Fruit fly (Drosophila melanogaster) whole organism, embryonic: Measurements from ENCODE around the gene CNMa.
A peak's percentile ranks its signal among the peaks of the same experiment; 100 is the strongest.

Experiments
- Asciz ChIP-seq: fragments of 200-800 bp; sonication (Bioruptor generic); optimal IDR thresholded peaks from 2 replicates; lab custom pipeline; 2017; ENCODE audit warnings: missing biosample characterization, mild to moderate bottlenecking, missing genetic modification characterization, missing genetic modification reagents
- CG10267 ChIP-seq: fragments of 200-800 bp; sonication (Bioruptor generic); optimal IDR thresholded peaks from 2 replicates; lab custom pipeline; 2018; ENCODE audit warnings: missing biosample characterization, mild to moderate bottlenecking, missing genetic modification characterization, moderate library complexity
- CG11247 ChIP-seq: fragments of 200-800 bp; sonication (Bioruptor generic); IDR thresholded peaks from 2 replicates; pipeline ENCODE4 v1.3.6; 2022; ENCODE audit warnings: missing biosample characterization, missing genetic modification characterization
- CG12659 ChIP-seq: fragments of 200-800 bp; sonication (Bioruptor generic); optimal IDR thresholded peaks from 3 replicates; lab custom pipeline; 2017; ENCODE audit warnings: mild to moderate bottlenecking, missing biosample characterization, missing genetic modification reagents, missing genetic modification characterization
- CG14050 ChIP-seq: fragments of 200-800 bp; sonication (Bioruptor generic); IDR thresholded peaks from 3 replicates; pipeline ENCODE4 v1.3.6; 2022; ENCODE audit warnings: missing biosample characterization, missing genetic modification characterization
- CG17186 ChIP-seq: fragments of 200-800 bp; sonication (Bioruptor generic); optimal IDR thresholded peaks from 3 replicates; lab custom pipeline; 2017; ENCODE audit warnings: missing biosample characterization, missing genetic modification reagents, missing genetic modification characterization
- CG18476 ChIP-seq: fragments of 200-800 bp; sonication (Bioruptor generic); optimal IDR thresholded peaks from 2 replicates; lab custom pipeline; 2016; ENCODE audit warnings: missing biosample characterization, mild to moderate bottlenecking, missing genetic modification characterization
- CG2129 ChIP-seq: fragments of 200-800 bp; sonication (Bioruptor generic); IDR thresholded peaks from 2 replicates; pipeline ENCODE4 v1.3.6; 2022; ENCODE audit warnings: missing biosample characterization, missing genetic modification characterization; ENCODE audit not compliant: partially characterized antibody
- CG30020 ChIP-seq: fragments of 200-800 bp; optimal IDR thresholded peaks from 2 replicates; lab custom pipeline; 2019; ENCODE audit warnings: missing biosample characterization, mild to moderate bottlenecking, missing genetic modification characterization, moderate library complexity
- CG30403 ChIP-seq: fragments of 200-800 bp; sonication (Bioruptor generic); optimal IDR thresholded peaks from 3 replicates; lab custom pipeline; 2016; ENCODE audit warnings: missing biosample characterization, missing genetic modification characterization
- CG34224 ChIP-seq: fragments of 200-800 bp; sonication (Bioruptor generic); IDR thresholded peaks from 3 replicates; pipeline ENCODE4 v1.3.6; 2022; ENCODE audit warnings: missing biosample characterization, missing genetic modification characterization; ENCODE audit not compliant: partially characterized antibody
- CG4282 ChIP-seq: fragments of 200-800 bp; sonication (Bioruptor generic); optimal IDR thresholded peaks from 2 replicates; lab custom pipeline; 2016; ENCODE audit warnings: missing biosample characterization, missing genetic modification characterization
- CG43689 ChIP-seq: fragments of 200-800 bp; sonication (Bioruptor generic); IDR thresholded peaks from 2 replicates; pipeline ENCODE4 v1.3.6; 2022; ENCODE audit warnings: missing biosample characterization, missing genetic modification characterization
- CG7745 ChIP-seq: fragments of 200-800 bp; sonication (Bioruptor generic); optimal IDR thresholded peaks from 2 replicates; lab custom pipeline; 2018; ENCODE audit warnings: missing biosample characterization, mild to moderate bottlenecking, missing genetic modification characterization, moderate library complexity
- CG9437 ChIP-seq: fragments of 200-800 bp; sonication (Bioruptor generic); optimal IDR thresholded peaks from 2 replicates; lab custom pipeline; 2018; ENCODE audit warnings: missing biosample characterization, mild to moderate bottlenecking, missing genetic modification characterization
- CG9797 ChIP-seq: fragments of 200-800 bp; sonication (Bioruptor generic); optimal IDR thresholded peaks from 3 replicates; lab custom pipeline; 2018; ENCODE audit warnings: missing biosample characterization, mild to moderate bottlenecking, missing genetic modification characterization
- CTCF ChIP-seq: fragments of 200-800 bp; sonication (Bioruptor generic); optimal IDR thresholded peaks from 2 replicates; lab custom pipeline; 2017; ENCODE audit warnings: missing biosample characterization, mild to moderate bottlenecking, missing genetic modification characterization, moderate library complexity
- CrebB ChIP-seq: fragments of 200-800 bp; sonication (Bioruptor generic); optimal IDR thresholded peaks from 3 replicates; lab custom pipeline; 2018; ENCODE audit warnings: missing biosample characterization, mild to moderate bottlenecking, missing genetic modification characterization
- D19B ChIP-seq: fragments of 200-800 bp; sonication (Bioruptor generic); optimal IDR thresholded peaks from 2 replicates; lab custom pipeline; 2017; ENCODE audit warnings: missing biosample characterization, mild to moderate bottlenecking, missing genetic modification characterization
- Dll ChIP-seq: fragments of 200-800 bp; sonication (Bioruptor generic); IDR thresholded peaks from 4 replicates; pipeline ENCODE4 v1.3.6; 2022; ENCODE audit warnings: missing biosample characterization, missing genetic modification characterization; ENCODE audit not compliant: partially characterized antibody
- Doc3 ChIP-seq: fragments of 200-800 bp; sonication (Bioruptor generic); IDR thresholded peaks from 3 replicates; pipeline ENCODE4 v1.3.6; 2022; ENCODE audit warnings: missing biosample characterization, missing genetic modification characterization; ENCODE audit not compliant: partially characterized antibody
- Dp ChIP-seq: fragments of 200-800 bp; sonication (Bioruptor generic); optimal IDR thresholded peaks from 2 replicates; lab custom pipeline; 2018; ENCODE audit warnings: missing biosample characterization, mild to moderate bottlenecking, missing genetic modification characterization, moderate library complexity
- Ets97D ChIP-seq: fragments of 200-800 bp; sonication (Bioruptor generic); optimal IDR thresholded peaks from 3 replicates; lab custom pipeline; 2016; ENCODE audit warnings: missing biosample characterization, missing genetic modification characterization
- Gsc ChIP-seq: fragments of 200-800 bp; sonication (Bioruptor generic); IDR thresholded peaks from 2 replicates; pipeline ENCODE4 v1.3.6; 2022; ENCODE audit warnings: missing biosample characterization, missing genetic modification characterization
- HLH4C ChIP-seq: fragments of 200-800 bp; sonication (Bioruptor generic); IDR thresholded peaks from 3 replicates; pipeline ENCODE4 v1.3.6; 2022; ENCODE audit warnings: missing biosample characterization, missing genetic modification characterization; ENCODE audit not compliant: partially characterized antibody
- HLHmδ ChIP-seq: fragments of 200-800 bp; sonication (Bioruptor generic); optimal IDR thresholded peaks from 2 replicates; lab custom pipeline; 2018; ENCODE audit warnings: missing biosample characterization, mild to moderate bottlenecking, missing genetic modification characterization, moderate library complexity
- HmgZ ChIP-seq: fragments of 200-800 bp; sonication (Bioruptor generic); optimal IDR thresholded peaks from 2 replicates; lab custom pipeline; 2018; ENCODE audit warnings: missing biosample characterization, mild to moderate bottlenecking, missing genetic modification characterization
- MESR4 ChIP-seq: fragments of 200-800 bp; sonication (Bioruptor generic); optimal IDR thresholded peaks from 2 replicates; lab custom pipeline; 2018; ENCODE audit warnings: missing biosample characterization, mild to moderate bottlenecking, missing genetic modification characterization, moderate library complexity
- Max ChIP-seq: fragments of 200-800 bp; sonication (Bioruptor generic); optimal IDR thresholded peaks from 2 replicates; lab custom pipeline; 2016; ENCODE audit warnings: missing biosample characterization, mild to moderate bottlenecking, missing genetic modification characterization
- Sry-δ ChIP-seq: fragments of 200-800 bp; sonication (Bioruptor generic); optimal IDR thresholded peaks from 2 replicates; lab custom pipeline; 2016; ENCODE audit warnings: missing biosample characterization, missing genetic modification characterization
- al ChIP-seq: fragments of 200-800 bp; sonication (Bioruptor generic); IDR thresholded peaks from 2 replicates; pipeline ENCODE4 v1.3.6; 2022; ENCODE audit warnings: missing biosample characterization, missing genetic modification characterization
- ara ChIP-seq: fragments of 200-800 bp; sonication (Bioruptor generic); IDR thresholded peaks from 2 replicates; pipeline ENCODE4 v1.3.6; 2022; ENCODE audit warnings: missing biosample characterization, missing genetic modification characterization
- ash1 ChIP-seq: fragments of 200-800 bp; sonication (Bioruptor generic); optimal IDR thresholded peaks from 2 replicates; lab custom pipeline; 2018; ENCODE audit warnings: missing biosample characterization, mild to moderate bottlenecking, missing genetic modification characterization
- chinmo ChIP-seq: fragments of 200-800 bp; sonication (Bioruptor generic); IDR thresholded peaks from 4 replicates; pipeline ENCODE4 v1.3.6; 2022; ENCODE audit warnings: missing biosample characterization, missing genetic modification characterization; ENCODE audit not compliant: partially characterized antibody
- ci ChIP-seq: fragments of 200-800 bp; sonication (Bioruptor generic); IDR thresholded peaks from 3 replicates; pipeline ENCODE4 v1.3.6; 2022; ENCODE audit warnings: missing biosample characterization, missing genetic modification characterization
- dmrt11E ChIP-seq: fragments of 200-800 bp; sonication (Bioruptor generic); optimal IDR thresholded peaks from 3 replicates; lab custom pipeline; 2018; ENCODE audit warnings: missing biosample characterization, mild to moderate bottlenecking, missing genetic modification characterization, moderate library complexity
- emc ChIP-seq: fragments of 200-800 bp; sonication (Bioruptor generic); optimal IDR thresholded peaks from 2 replicates; lab custom pipeline; 2016; ENCODE audit warnings: missing biosample characterization, missing genetic modification characterization
- exex ChIP-seq: fragments of 200-800 bp; sonication (Bioruptor generic); optimal IDR thresholded peaks from 4 replicates; lab custom pipeline; 2018; ENCODE audit warnings: missing biosample characterization, mild to moderate bottlenecking, missing genetic modification characterization, moderate library complexity
- gcm2 ChIP-seq: fragments of 200-800 bp; sonication (Bioruptor generic); optimal IDR thresholded peaks from 2 replicates; lab custom pipeline; 2016; ENCODE audit warnings: missing biosample characterization, missing genetic modification characterization
- gem ChIP-seq: fragments of 200-800 bp; sonication (Bioruptor generic); optimal IDR thresholded peaks from 2 replicates; lab custom pipeline; 2019; ENCODE audit warnings: missing biosample characterization, mild to moderate bottlenecking, missing genetic modification characterization, moderate library complexity
- hkb ChIP-seq, 2 experiments: fragments of 200-800 bp in 1 of 2; fragments of >200 bp in 1 of 2; sonication (Bioruptor generic) in 1 of 2; IDR thresholded peaks in 1 of 2; optimal IDR thresholded peaks in 1 of 2; 2 replicates each; pipeline versions ENCODE4 v1.3.6 to Lab custom; 2017 to 2022; ENCODE audit warnings: missing biosample characterization in 1 of 2, missing genetic modification characterization in 1 of 2
- kah ChIP-seq: fragments of 200-800 bp; sonication (Bioruptor generic); optimal IDR thresholded peaks from 2 replicates; lab custom pipeline; 2018; ENCODE audit warnings: missing biosample characterization, mild to moderate bottlenecking, missing genetic modification characterization
- psq ChIP-seq: fragments of 200-800 bp; sonication (Bioruptor generic); optimal IDR thresholded peaks from 2 replicates; lab custom pipeline; 2017; ENCODE audit warnings: missing biosample characterization, missing genetic modification characterization
- pzg ChIP-seq: fragments of 200-800 bp; sonication (Bioruptor generic); optimal IDR thresholded peaks from 3 replicates; lab custom pipeline; 2018; ENCODE audit warnings: missing biosample characterization, mild to moderate bottlenecking, missing genetic modification characterization, moderate library complexity
- sr ChIP-seq: fragments of 200-800 bp; sonication (Bioruptor generic); IDR thresholded peaks from 3 replicates; pipeline ENCODE4 v1.3.6; 2022; ENCODE audit warnings: missing biosample characterization, missing genetic modification characterization
- stwl ChIP-seq: fragments of 200-800 bp; sonication (Bioruptor generic); optimal IDR thresholded peaks from 3 replicates; lab custom pipeline; 2018; ENCODE audit warnings: missing biosample characterization, mild to moderate bottlenecking, missing genetic modification characterization, moderate library complexity
- sug ChIP-seq: fragments of 200-800 bp; optimal IDR thresholded peaks from 2 replicates; lab custom pipeline; 2019; ENCODE audit warnings: missing biosample characterization, mild to moderate bottlenecking, missing genetic modification characterization, moderate library complexity
- tio ChIP-seq: fragments of 200-800 bp; sonication (Bioruptor generic); optimal IDR thresholded peaks from 2 replicates; lab custom pipeline; 2017; ENCODE audit warnings: missing biosample characterization, missing genetic modification characterization, inconsistent platforms
- trem ChIP-seq: fragments of 200-800 bp; optimal IDR thresholded peaks from 3 replicates; lab custom pipeline; 2019; ENCODE audit warnings: missing biosample characterization, mild to moderate bottlenecking, missing genetic modification characterization, moderate library complexity
- usp ChIP-seq: fragments of >200 bp; optimal IDR thresholded peaks from 2 replicates; lab custom pipeline; 2017; ENCODE audit warnings: missing biosample characterization, missing genetic modification characterization

CNMa gene

DNA sequence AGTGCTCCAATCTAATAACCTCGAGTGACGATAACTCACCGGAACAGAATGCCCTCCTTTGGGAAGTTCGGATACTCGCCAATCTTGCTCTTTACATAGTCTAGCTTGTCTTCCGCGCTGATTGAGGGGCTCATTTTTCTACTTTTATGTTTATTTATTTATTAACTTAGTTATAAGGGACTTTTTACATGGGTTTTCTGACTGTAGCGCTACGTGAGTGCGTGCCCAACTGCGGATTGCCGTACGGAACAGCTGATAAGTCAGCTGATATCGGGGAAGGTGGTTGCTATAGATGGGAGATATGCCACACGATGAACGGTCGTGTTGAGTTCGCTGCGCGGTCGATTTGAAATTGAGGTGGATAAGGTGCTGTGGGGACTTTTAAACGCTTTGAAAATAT, 29.3 kb upstream of the CNMa start, which contains the start of gene Aprt (continued):
- no peak for TF ChIP-seq D19B (GFP tag; lab: Kevin White, UChicago)
- peak; percentile 94 for TF ChIP-seq CG34224 (GFP tag; lab: Robert Waterston, UW)
- TF ChIP-seq Ets97D (GFP tag; lab: Kevin White, UChicago): peak; percentile 2
- no peak for TF ChIP-seq psq
- peak; percentile 40 for TF ChIP-seq CG17186 (GFP tag; lab: Kevin White, UChicago)
- peak; percentile 3 for TF ChIP-seq CG18476 (GFP tag; lab: Kevin White, UChicago)
- no peak for TF ChIP-seq Asciz
- TF ChIP-seq Doc3: peak; percentile 73
- peak; percentile 16 for TF ChIP-seq HmgZ (tag; lab: Kevin White, UChicago)
- no peak for TF ChIP-seq CG30403 (GFP tag; lab: Kevin White, UChicago)
- TF ChIP-seq Dp (GFP tag; lab: Kevin White, UChicago): peak; percentile 96
- TF ChIP-seq exex (tag; lab: Kevin White, UChicago): peak; percentile 60
- TF ChIP-seq dmrt11E: no peak
- no peak for TF ChIP-seq ash1 (GFP tag; lab: Kevin White, UChicago)
- peak; percentile 81 for TF ChIP-seq Dll (GFP tag; lab: Robert Waterston, UW)
- TF ChIP-seq Sry-δ (GFP tag; lab: Kevin White, UChicago): peak; percentile 87
- TF ChIP-seq usp: no peak
- TF ChIP-seq CG9437 (GFP tag; lab: Kevin White, UChicago): peak; percentile 90
- TF ChIP-seq stwl (tag; lab: Kevin White, UChicago): peak; percentile 12
- peak; percentile 59 for TF ChIP-seq HLHmδ
- TF ChIP-seq pzg (GFP tag; lab: Kevin White, UChicago): peak; percentile 76
- peak; percentile 32 for TF ChIP-seq CrebB (tag; lab: Kevin White, UChicago)
- TF ChIP-seq hkb (optimal IDR thresholded peaks at IDR 0.05; lab: Kevin White, UChicago): no peak
- 0 out of 2 replicates have a peak, but pooled peaks have one; percentile 6 for TF ChIP-seq hkb (GFP tag; IDR thresholded peaks at IDR 0.05; lab: Robert Waterston, UW)
- peak; percentile 63 for TF ChIP-seq sug
- no peak for TF ChIP-seq CG4282 (GFP tag; lab: Kevin White, UChicago)
- no peak for TF ChIP-seq gcm2
- no peak for TF ChIP-seq al
- TF ChIP-seq chinmo (GFP tag; lab: Robert Waterston, UW): peak; percentile 63; the same call in 1 of the 4 replicates
- peak; percentile 34 for TF ChIP-seq CG10267
- TF ChIP-seq CG43689 (GFP tag; lab: Robert Waterston, UW): no peak
- TF ChIP-seq CG30020 (tag; lab: Kevin White, UChicago): no peak
- TF ChIP-seq CG11247 (GFP tag; lab: Robert Waterston, UW): no peak
- TF ChIP-seq kah (GFP tag; lab: Kevin White, UChicago): peak; percentile 98
- TF ChIP-seq gem (tag; lab: Kevin White, UChicago): no peak
- TF ChIP-seq ci: 0 out of 3 replicates have a peak, but pooled peaks have one; percentile 19
- peak; percentile 64 for TF ChIP-seq CTCF
- no peak for TF ChIP-seq CG7745
- TF ChIP-seq CG14050 (GFP tag; lab: Robert Waterston, UW): no peak
- peak; percentile 13 for TF ChIP-seq CG12659 (GFP tag; lab: Kevin White, UChicago)
- TF ChIP-seq CG9797 (GFP tag; lab: Kevin White, UChicago): peak; percentile 50
- TF ChIP-seq MESR4 (GFP tag; lab: Kevin White, UChicago): peak; percentile 46
- peak; percentile 54 for TF ChIP-seq trem
- peak; percentile 55; the same call in 1 of the 2 replicates for TF ChIP-seq CG2129 (GFP tag; lab: Robert Waterston, UW)
- peak; percentile 8 for TF ChIP-seq Max (GFP tag; lab: Kevin White, UChicago)
- no peak for TF ChIP-seq emc
- no peak for TF ChIP-seq tio (GFP tag; lab: Kevin White, UChicago)
- TF ChIP-seq ara (GFP tag; lab: Robert Waterston, UW): no peak
- TF ChIP-seq sr (GFP tag; lab: Robert Waterston, UW): no peak
- TF ChIP-seq Gsc (GFP tag; lab: Robert Waterston, UW): no peak
- TF ChIP-seq HLH4C (GFP tag; lab: Robert Waterston, UW): peak; percentile 52; the same call in 2 of the 3 replicates
